Fruit fly (Drosophila melanogaster) whole organism, embryonic: ENCODE data around the gene Actn3.

ENCODE experiments used
- CG10267 ChIP-seq: fragments of 200-800 bp; sonication (Bioruptor generic); optimal IDR thresholded peaks from 2 replicates; lab custom pipeline; 2018; ENCODE audit warnings: missing biosample characterization, mild to moderate bottlenecking, missing genetic modification characterization, moderate library complexity
- CG10979 ChIP-seq: fragments of 200-800 bp; sonication (Bioruptor generic); optimal IDR thresholded peaks from 2 replicates; lab custom pipeline; 2018; ENCODE audit warnings: missing biosample characterization, mild to moderate bottlenecking, missing genetic modification characterization, moderate library complexity
- CG11696 ChIP-seq: fragments of 200-800 bp; sonication (Bioruptor generic); IDR thresholded peaks from 2 replicates; pipeline ENCODE4 v1.3.6; 2022; ENCODE audit warnings: missing biosample characterization, missing genetic modification characterization
- CG13287 ChIP-seq: fragments of 200-800 bp; sonication (Bioruptor generic); IDR thresholded peaks from 2 replicates; pipeline ENCODE4 v1.3.6; 2022; ENCODE audit warnings: missing biosample characterization, missing genetic modification characterization; ENCODE audit not compliant: partially characterized antibody
- CG13775 ChIP-seq: fragments of 200-800 bp; sonication (Bioruptor generic); optimal IDR thresholded peaks from 3 replicates; lab custom pipeline; 2017; ENCODE audit warnings: missing biosample characterization, mild to moderate bottlenecking, missing genetic modification characterization
- CG14441 ChIP-seq: fragments of 200-800 bp; sonication (Bioruptor generic); IDR thresholded peaks from 2 replicates; pipeline ENCODE4 v1.3.6; 2022; ENCODE audit warnings: missing biosample characterization, missing genetic modification characterization
- CG16863 ChIP-seq: fragments of 200-800 bp; sonication (Bioruptor generic); optimal IDR thresholded peaks from 3 replicates; lab custom pipeline; 2016; ENCODE audit warnings: missing biosample characterization, missing genetic modification characterization
- CG2712 ChIP-seq: fragments of 200-800 bp; optimal IDR thresholded peaks from 3 replicates; lab custom pipeline; 2019; ENCODE audit warnings: missing biosample characterization, mild to moderate bottlenecking, missing genetic modification characterization, moderate library complexity
- CG31441 ChIP-seq: fragments of 200-800 bp; sonication (Bioruptor generic); IDR thresholded peaks from 2 replicates; pipeline ENCODE4 v1.3.6; 2022; ENCODE audit warnings: missing biosample characterization, missing genetic modification characterization
- CG33557 ChIP-seq: fragments of 200-800 bp; sonication (Bioruptor generic); optimal IDR thresholded peaks from 2 replicates; lab custom pipeline; 2019; ENCODE audit warnings: missing biosample characterization, mild to moderate bottlenecking, missing genetic modification characterization, moderate library complexity
- CG3838 ChIP-seq: fragments of 200-800 bp; sonication (Bioruptor generic); optimal IDR thresholded peaks from 3 replicates; lab custom pipeline; 2016; ENCODE audit warnings: missing biosample characterization, missing genetic modification characterization
- CG5245 ChIP-seq: fragments of 200-800 bp; sonication (Bioruptor generic); optimal IDR thresholded peaks from 3 replicates; lab custom pipeline; 2016; ENCODE audit warnings: missing biosample characterization, missing genetic modification characterization
- CG6254 ChIP-seq: fragments of 200-800 bp; sonication (Bioruptor generic); optimal IDR thresholded peaks from 3 replicates; lab custom pipeline; 2017; ENCODE audit warnings: mild to moderate bottlenecking, missing biosample characterization, missing genetic modification reagents, missing genetic modification characterization
- CG8290 ChIP-seq, 3 experiments: fragments of 200-800 bp; sonication (Bioruptor generic); optimal IDR thresholded peaks; 2 replicates each; lab custom pipeline; 2016 to 2019; ENCODE audit warnings: missing biosample characterization in 3 of 3, missing genetic modification characterization in 3 of 3, mild to moderate bottlenecking in 2 of 3, moderate library complexity in 1 of 3
- CG8359 ChIP-seq: fragments of 200-800 bp; sonication (Bioruptor generic); optimal IDR thresholded peaks from 2 replicates; lab custom pipeline; 2017; ENCODE audit warnings: missing biosample characterization, mild to moderate bottlenecking, missing genetic modification characterization, borderline replicate concordance
- CG8478 ChIP-seq: fragments of >200 bp; optimal IDR thresholded peaks from 2 replicates; lab custom pipeline; 2018
- CG8765 ChIP-seq: fragments of 200-800 bp; sonication (Bioruptor generic); IDR thresholded peaks from 2 replicates; pipeline ENCODE4 v1.3.6; 2022; ENCODE audit warnings: missing biosample characterization, missing genetic modification characterization
- CG8924 ChIP-seq: fragments of 200-800 bp; optimal IDR thresholded peaks from 3 replicates; lab custom pipeline; 2019; ENCODE audit warnings: missing biosample characterization, mild to moderate bottlenecking, missing genetic modification characterization, moderate library complexity
- CG9876 ChIP-seq: fragments of 200-800 bp; sonication (Bioruptor generic); optimal IDR thresholded peaks from 2 replicates; lab custom pipeline; 2016; ENCODE audit warnings: missing biosample characterization, missing genetic modification characterization
- D ChIP-seq, 2 experiments: fragments of 200-800 bp in 1 of 2; fragments of >200 bp in 1 of 2; sonication (Bioruptor generic) in 1 of 2; optimal IDR thresholded peaks; 2 replicates in 1 of 2; 3 replicates in 1 of 2; lab custom pipeline; 2017; ENCODE audit warnings: mild to moderate bottlenecking in 1 of 2, missing biosample characterization in 1 of 2, missing genetic modification characterization in 1 of 2, missing genetic modification reagents in 1 of 2
- Dref ChIP-seq: fragments of 200-800 bp; sonication (Bioruptor generic); IDR thresholded peaks from 2 replicates; pipeline ENCODE4 v1.3.6; 2022; ENCODE audit warnings: missing biosample characterization, missing genetic modification characterization
- HLH4C ChIP-seq: fragments of 200-800 bp; sonication (Bioruptor generic); IDR thresholded peaks from 3 replicates; pipeline ENCODE4 v1.3.6; 2022; ENCODE audit warnings: missing biosample characterization, missing genetic modification characterization; ENCODE audit not compliant: partially characterized antibody
- Hey ChIP-seq: fragments of 200-800 bp; sonication (Bioruptor generic); optimal IDR thresholded peaks from 3 replicates; lab custom pipeline; 2018; ENCODE audit warnings: missing biosample characterization, mild to moderate bottlenecking, missing genetic modification characterization
- NC2α ChIP-seq: fragments of 200-800 bp; sonication (Bioruptor generic); optimal IDR thresholded peaks from 2 replicates; lab custom pipeline; 2016; ENCODE audit warnings: missing biosample characterization, missing genetic modification characterization
- NFAT ChIP-seq: fragments of 200-800 bp; sonication (Bioruptor generic); IDR thresholded peaks from 2 replicates; pipeline ENCODE4 v1.3.6; 2022; ENCODE audit warnings: missing biosample characterization, missing genetic modification characterization
- Pdp1 ChIP-seq, 2 experiments: fragments of 200-800 bp; sonication (Bioruptor generic); optimal IDR thresholded peaks; 3 replicates each; lab custom pipeline; 2016; ENCODE audit warnings: missing biosample characterization in 2 of 2, missing genetic modification characterization in 2 of 2, mild to moderate bottlenecking in 1 of 2, moderate library complexity in 1 of 2
- Poxn ChIP-seq: fragments of 200-800 bp; sonication (Bioruptor generic); IDR thresholded peaks from 2 replicates; pipeline ENCODE4 v1.3.6; 2022; ENCODE audit warnings: missing biosample characterization, missing genetic modification characterization
- Sox100B ChIP-seq: fragments of 200-800 bp; sonication (Bioruptor generic); optimal IDR thresholded peaks from 3 replicates; lab custom pipeline; 2018; ENCODE audit warnings: missing biosample characterization, mild to moderate bottlenecking, missing genetic modification characterization
- ara ChIP-seq: fragments of 200-800 bp; sonication (Bioruptor generic); IDR thresholded peaks from 2 replicates; pipeline ENCODE4 v1.3.6; 2022; ENCODE audit warnings: missing biosample characterization, missing genetic modification characterization
- bsh ChIP-seq, 2 experiments: fragments of 200-800 bp; sonication (Bioruptor generic); optimal IDR thresholded peaks; 2 replicates each; lab custom pipeline; 2017 to 2018; ENCODE audit warnings: mild to moderate bottlenecking in 2 of 2, missing biosample characterization in 2 of 2, missing genetic modification characterization in 2 of 2, moderate library complexity in 1 of 2
- cad ChIP-seq: fragments of >200 bp; optimal IDR thresholded peaks from 2 replicates; lab custom pipeline; 2017; ENCODE audit warnings: missing biosample characterization, missing genetic modification characterization
- ci ChIP-seq: fragments of 200-800 bp; sonication (Bioruptor generic); IDR thresholded peaks from 3 replicates; pipeline ENCODE4 v1.3.6; 2022; ENCODE audit warnings: missing biosample characterization, missing genetic modification characterization
- dimm ChIP-seq: fragments of 200-800 bp; sonication (Bioruptor generic); IDR thresholded peaks from 2 replicates; pipeline ENCODE4 v1.3.6; 2022; ENCODE audit warnings: missing biosample characterization, missing genetic modification characterization
- dmrt99B ChIP-seq: fragments of 200-800 bp; sonication (Bioruptor generic); optimal IDR thresholded peaks from 2 replicates; lab custom pipeline; 2018; ENCODE audit warnings: missing biosample characterization, mild to moderate bottlenecking, missing genetic modification characterization, moderate library complexity
- esg ChIP-seq: fragments of 200-800 bp; sonication (Bioruptor generic); conservative IDR thresholded peaks from 2 replicates; pipeline ENCODE4 v1.3.6; 2022; ENCODE audit warnings: missing biosample characterization, missing genetic modification characterization
- exex ChIP-seq: fragments of 200-800 bp; sonication (Bioruptor generic); optimal IDR thresholded peaks from 4 replicates; lab custom pipeline; 2018; ENCODE audit warnings: missing biosample characterization, mild to moderate bottlenecking, missing genetic modification characterization, moderate library complexity
- eyg ChIP-seq: fragments of 200-800 bp; sonication (Bioruptor generic); optimal IDR thresholded peaks from 3 replicates; lab custom pipeline; 2016; ENCODE audit warnings: missing biosample characterization, missing genetic modification characterization
- gem ChIP-seq: fragments of 200-800 bp; sonication (Bioruptor generic); optimal IDR thresholded peaks from 2 replicates; lab custom pipeline; 2019; ENCODE audit warnings: missing biosample characterization, mild to moderate bottlenecking, missing genetic modification characterization, moderate library complexity
- lola ChIP-seq, 3 experiments: fragments of >200 bp in 2 of 3; fragments of 200-800 bp in 1 of 3; sonication (Bioruptor generic) in 1 of 3; optimal IDR thresholded peaks; 2 replicates each; lab custom pipeline; 2017 to 2019; ENCODE audit warnings: missing biosample characterization in 3 of 3, missing genetic modification characterization in 3 of 3, mild to moderate bottlenecking in 1 of 3, moderate library complexity in 1 of 3
- sc ChIP-seq, 3 experiments: fragments of >200 bp in 2 of 3; fragments of 200-800 bp in 1 of 3; sonication (Bioruptor generic) in 1 of 3; optimal IDR thresholded peaks; 2 replicates in 2 of 3; 3 replicates in 1 of 3; lab custom pipeline; 2017; ENCODE audit warnings: mild to moderate bottlenecking in 1 of 3, missing biosample characterization in 1 of 3, missing genetic modification characterization in 1 of 3, missing genetic modification reagents in 1 of 3
- slbo ChIP-seq: fragments of 200-800 bp; sonication (Bioruptor generic); IDR thresholded peaks from 2 replicates; pipeline ENCODE4 v1.3.6; 2022; ENCODE audit warnings: missing biosample characterization, missing genetic modification characterization
- sna ChIP-seq: fragments of 200-800 bp; sonication (Bioruptor generic); IDR thresholded peaks from 2 replicates; pipeline ENCODE4 v1.3.6; 2022; ENCODE audit warnings: missing biosample characterization, missing genetic modification characterization; ENCODE audit not compliant: partially characterized antibody
- toy ChIP-seq: fragments of 200-800 bp; sonication (Bioruptor generic); IDR thresholded peaks from 2 replicates; pipeline ENCODE4 v1.3.6; 2022; ENCODE audit warnings: missing biosample characterization, missing genetic modification characterization
- usp ChIP-seq: fragments of >200 bp; optimal IDR thresholded peaks from 2 replicates; lab custom pipeline; 2017; ENCODE audit warnings: missing biosample characterization, missing genetic modification characterization
- yki ChIP-seq: fragments of >200 bp; optimal IDR thresholded peaks from 3 replicates; lab custom pipeline; 2018
- zf30C ChIP-seq: fragments of 200-800 bp; sonication (Bioruptor generic); optimal IDR thresholded peaks from 3 replicates; lab custom pipeline; 2018; ENCODE audit warnings: missing biosample characterization, mild to moderate bottlenecking, missing genetic modification characterization

Actn3 gene

DNA sequence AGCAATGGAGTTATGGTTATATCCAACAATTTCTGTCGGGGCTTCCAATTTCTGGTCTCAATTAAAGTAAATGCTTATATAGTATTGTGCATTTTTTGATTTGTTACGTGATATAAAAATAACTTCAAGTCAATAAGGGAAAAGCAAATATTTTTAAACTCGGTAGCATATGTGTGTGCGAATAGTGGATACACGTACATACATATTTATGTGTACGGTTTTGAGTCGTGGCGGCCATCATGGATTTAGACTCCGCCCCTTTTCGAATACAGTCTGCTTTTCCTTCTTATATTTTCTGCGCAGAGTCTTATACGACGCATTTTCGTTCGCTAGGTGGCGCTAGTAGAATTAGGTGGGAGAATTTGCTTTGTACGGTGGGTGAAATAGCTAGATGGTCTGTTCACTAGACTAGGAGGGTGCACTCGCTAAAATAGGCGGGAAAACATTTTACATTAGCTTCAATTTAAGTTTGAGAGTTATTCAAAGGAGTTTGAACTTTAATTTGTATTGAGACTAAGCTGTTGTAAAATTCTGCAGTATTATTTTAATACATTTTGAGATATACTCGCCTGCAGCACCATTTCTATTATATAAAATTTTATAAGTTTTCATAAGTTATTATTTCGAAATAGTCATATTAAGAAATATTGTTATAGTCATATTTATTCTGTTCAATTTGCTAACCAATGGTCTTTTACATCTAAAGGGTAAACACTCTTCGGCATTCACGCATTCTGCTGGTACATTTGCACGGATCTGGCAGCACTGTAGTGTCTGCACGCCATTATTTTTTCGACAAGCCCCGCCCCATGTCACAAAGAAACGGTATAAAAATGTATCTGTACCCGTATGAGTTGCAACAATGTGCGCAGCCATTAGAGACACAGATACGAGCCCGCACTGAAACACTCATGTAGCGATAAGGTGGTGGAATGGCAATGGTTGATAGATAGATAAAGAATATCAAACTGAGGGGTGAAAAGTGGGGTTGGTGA is 7.9 kb downstream of the Actn3 start (continued):
- TF ChIP-seq CG9876 (GFP tag; lab: Kevin White, UChicago) (no peak), slbo (GFP tag; lab: Robert Waterston, UW) (peak; percentile 80), NC2α (no peak), dimm (no peak), eyg (GFP tag; lab: Kevin White, UChicago) (no peak), dmrt99B (tag; lab: Kevin White, UChicago) (no peak), zf30C (GFP tag; lab: Kevin White, UChicago) (no peak), CG33557 (GFP tag; lab: Kevin White, UChicago) (peak; percentile 43), CG8765 (GFP tag; lab: Robert Waterston, UW) (0 out of 2 replicates have a peak, but pooled peaks have one; percentile 30), usp (GFP tag; lab: Kevin White, UChicago) (no peak), cad (peak; percentile 42), CG6254 (GFP tag; lab: Kevin White, UChicago) (peak; percentile 68), CG8924 (peak; percentile 67), CG8359 (GFP tag; lab: Kevin White, UChicago) (peak; percentile 11), sna (no peak), CG31441 (GFP tag; lab: Robert Waterston, UW) (peak; percentile 84), Pdp1 (GFP tag; optimal IDR thresholded peaks at IDR 0.05; lab: Kevin White, UChicago) (peak in 1 of 2 experiments; percentile 25), gem (peak; percentile 84), Hey (tag; lab: Kevin White, UChicago) (no peak), CG5245 (peak; percentile 44), CG2712 (tag; lab: Kevin White, UChicago) (peak; percentile 78), CG8290 (GFP tag; optimal IDR thresholded peaks at IDR 0.05; lab: Kevin White, UChicago) (peak; percentile 23), CG8290 (tag; optimal IDR thresholded peaks at IDR 0.05; lab: Kevin White, UChicago) (no peak), Dref (GFP tag; lab: Robert Waterston, UW) (no peak), CG11696 (GFP tag; lab: Robert Waterston, UW) (peak; percentile 15; the same call in 1 of the 2 replicates), CG3838 (GFP tag; lab: Kevin White, UChicago) (peak; percentile 39), CG13287 (GFP tag; lab: Robert Waterston, UW) (no peak), CG13775 (GFP tag; lab: Kevin White, UChicago) (peak; percentile 50), lola (GFP tag; optimal IDR thresholded peaks at IDR 0.05; lab: Kevin White, UChicago) (peak in 1 of 3 experiments; percentile 78), CG10979 (peak; percentile 74), NFAT (GFP tag; lab: Robert Waterston, UW) (peak; percentile 69; the same call in 1 of the 2 replicates), CG10267 (tag; lab: Kevin White, UChicago) (peak; percentile 68), CG14441 (GFP tag; lab: Robert Waterston, UW) (peak; percentile 57), yki (lab: Kevin White, UChicago) (peak; percentile 23), CG8478 (lab: Kevin White, UChicago) (no peak), bsh (GFP tag; optimal IDR thresholded peaks at IDR 0.05; lab: Kevin White, UChicago) (peak in 1 of 2 experiments; percentile 76), sc (optimal IDR thresholded peaks at IDR 0.05; lab: Kevin White, UChicago) (no peak), sc (GFP tag; optimal IDR thresholded peaks at IDR 0.05; lab: Kevin White, UChicago) (peak; percentile 21), esg (peak; percentile 42), ci (peak; percentile 54; the same call in 2 of the 3 replicates), ara (GFP tag; lab: Robert Waterston, UW) (no peak; the same call in 1 of the 2 replicates), toy (no peak), D (optimal IDR thresholded peaks at IDR 0.05; lab: Kevin White, UChicago) (no peak), D (GFP tag; optimal IDR thresholded peaks at IDR 0.05; lab: Kevin White, UChicago) (peak; percentile 69), HLH4C (GFP tag; lab: Robert Waterston, UW) (no peak), CG16863 (GFP tag; lab: Kevin White, UChicago) (peak; percentile 23), Sox100B (GFP tag; lab: Kevin White, UChicago) (peak; percentile 64), Poxn (GFP tag; lab: Robert Waterston, UW) (no peak), exex (tag; lab: Kevin White, UChicago) (no peak)
